Fruit fly (Drosophila melanogaster) whole organism, prepupa: ENCODE data around the gene kek6.

Source experiments
- Blimp-1 ChIP-seq: fragments of 200-800 bp; sonication (Bioruptor generic); optimal IDR thresholded peaks from 3 replicates; lab custom pipeline; 2017; ENCODE audit warnings: missing biosample characterization, missing genetic modification characterization, mild to moderate bottlenecking, moderate library complexity, missing genetic modification reagents
- CG10631 ChIP-seq: fragments of 200-800 bp; sonication (Bioruptor generic); optimal IDR thresholded peaks from 2 replicates; lab custom pipeline; 2016; ENCODE audit warnings: missing biosample characterization, missing genetic modification characterization
- CG11294 ChIP-seq: fragments of 200-800 bp; sonication (Bioruptor generic); IDR thresholded peaks from 2 replicates; pipeline ENCODE4 v1.3.6; 2022; ENCODE audit warnings: missing biosample characterization, missing genetic modification characterization
- CG11762 ChIP-seq: fragments of 200-800 bp; sonication (Bioruptor generic); optimal IDR thresholded peaks from 3 replicates; lab custom pipeline; 2016; ENCODE audit warnings: missing biosample characterization, missing genetic modification characterization; ENCODE audit not compliant: insufficient read depth
- CG11902 ChIP-seq: fragments of 200-800 bp; sonication (Bioruptor generic); optimal IDR thresholded peaks from 3 replicates; lab custom pipeline; 2016; ENCODE audit warnings: missing biosample characterization, missing genetic modification characterization
- CG3032 ChIP-seq: fragments of 200-800 bp; optimal IDR thresholded peaks from 2 replicates; lab custom pipeline; 2019; ENCODE audit warnings: missing biosample characterization, mild to moderate bottlenecking, missing genetic modification characterization, moderate library complexity
- CG31627 ChIP-seq: fragments of 200-800 bp; sonication (Bioruptor generic); optimal IDR thresholded peaks from 3 replicates; lab custom pipeline; 2016; ENCODE audit warnings: missing biosample characterization, missing genetic modification characterization
- CG34406 ChIP-seq: fragments of 200-800 bp; sonication (Bioruptor generic); optimal IDR thresholded peaks from 3 replicates; lab custom pipeline; 2016; ENCODE audit warnings: missing biosample characterization, missing genetic modification characterization
- CG3919 ChIP-seq: fragments of 200-800 bp; sonication (Bioruptor generic); optimal IDR thresholded peaks from 3 replicates; lab custom pipeline; 2016; ENCODE audit warnings: missing biosample characterization, missing genetic modification characterization
- CG6163 ChIP-seq: fragments of 200-800 bp; sonication (Bioruptor generic); IDR thresholded peaks from 3 replicates; pipeline ENCODE4 v1.3.6; 2022; ENCODE audit warnings: missing biosample characterization, missing genetic modification characterization
- CG6276 ChIP-seq: fragments of 200-800 bp; sonication (Bioruptor generic); optimal IDR thresholded peaks from 2 replicates; lab custom pipeline; 2017; ENCODE audit warnings: missing biosample characterization, mild to moderate bottlenecking, missing genetic modification characterization
- CG6792 ChIP-seq: fragments of 200-800 bp; sonication (Bioruptor generic); optimal IDR thresholded peaks from 3 replicates; lab custom pipeline; 2016; ENCODE audit warnings: missing biosample characterization, missing genetic modification characterization
- CG6808 ChIP-seq: fragments of 200-800 bp; sonication (Bioruptor generic); optimal IDR thresholded peaks from 3 replicates; lab custom pipeline; 2017; ENCODE audit warnings: missing biosample characterization, missing genetic modification characterization, mild to moderate bottlenecking, moderate library complexity, missing genetic modification reagents
- CG6854 ChIP-seq: fragments of 200-800 bp; sonication (Bioruptor generic); optimal IDR thresholded peaks from 2 replicates; lab custom pipeline; 2017; ENCODE audit warnings: missing biosample characterization, mild to moderate bottlenecking, missing genetic modification characterization
- CG7368 ChIP-seq: fragments of 200-800 bp; sonication (Bioruptor generic); optimal IDR thresholded peaks from 3 replicates; lab custom pipeline; 2016; ENCODE audit warnings: missing biosample characterization, missing genetic modification characterization
- CG8632 ChIP-seq: fragments of 200-800 bp; sonication (Bioruptor generic); optimal IDR thresholded peaks from 3 replicates; lab custom pipeline; 2016; ENCODE audit warnings: missing biosample characterization, missing genetic modification characterization
- CG9139 ChIP-seq: fragments of 200-800 bp; sonication (Bioruptor generic); optimal IDR thresholded peaks from 3 replicates; lab custom pipeline; 2017; ENCODE audit warnings: missing biosample characterization, mild to moderate bottlenecking, missing genetic modification characterization
- Eip78C ChIP-seq: fragments of 200-800 bp; sonication (Bioruptor generic); peaks from one replicate; lab custom pipeline; 2016; ENCODE audit warnings: missing biosample characterization, missing genetic modification characterization
- Ets96B ChIP-seq: fragments of 200-800 bp; optimal IDR thresholded peaks from 2 replicates; lab custom pipeline; 2019; ENCODE audit warnings: missing biosample characterization, mild to moderate bottlenecking, missing genetic modification characterization, moderate library complexity
- Gug ChIP-seq: fragments of 200-800 bp; sonication (Bioruptor generic); IDR thresholded peaks from 2 replicates; pipeline ENCODE4 v1.3.6; 2022; ENCODE audit warnings: missing biosample characterization, missing genetic modification characterization
- Hr38 ChIP-seq: sonication (Bioruptor generic); optimal IDR thresholded peaks from 2 replicates; lab custom pipeline; 2016; ENCODE audit warnings: missing biosample characterization, missing genetic modification characterization
- Hr39 ChIP-seq: fragments of 200-800 bp; sonication (Bioruptor generic); optimal IDR thresholded peaks from 2 replicates; lab custom pipeline; 2016; ENCODE audit warnings: missing biosample characterization, missing genetic modification characterization
- Hr4 ChIP-seq: fragments of 200-800 bp; sonication (Bioruptor generic); optimal IDR thresholded peaks from 3 replicates; lab custom pipeline; 2016; ENCODE audit warnings: missing biosample characterization, missing genetic modification characterization
- Met ChIP-seq: fragments of 200-800 bp; sonication (Bioruptor generic); optimal IDR thresholded peaks from 3 replicates; lab custom pipeline; 2016; ENCODE audit warnings: missing biosample characterization, missing genetic modification characterization
- Smox ChIP-seq: fragments of 200-800 bp; sonication (Bioruptor generic); optimal IDR thresholded peaks from 3 replicates; lab custom pipeline; 2016; ENCODE audit warnings: missing biosample characterization, missing genetic modification characterization
- Sox102F ChIP-seq: fragments of 200-800 bp; sonication (Bioruptor generic); optimal IDR thresholded peaks from 2 replicates; lab custom pipeline; 2016; ENCODE audit warnings: missing biosample characterization, mild to moderate bottlenecking, missing genetic modification characterization
- Sox14 ChIP-seq: fragments of 200-800 bp; sonication (Bioruptor generic); optimal IDR thresholded peaks from 3 replicates; lab custom pipeline; 2016; ENCODE audit warnings: missing biosample characterization, missing genetic modification characterization
- Sox15 ChIP-seq: fragments of 200-800 bp; sonication (Bioruptor generic); optimal IDR thresholded peaks from 3 replicates; lab custom pipeline; 2016; ENCODE audit warnings: missing biosample characterization, missing genetic modification characterization
- achi ChIP-seq: fragments of 200-800 bp; sonication (Bioruptor generic); optimal IDR thresholded peaks from 3 replicates; lab custom pipeline; 2016; ENCODE audit warnings: missing biosample characterization, missing genetic modification characterization
- acj6 ChIP-seq: fragments of 200-800 bp; sonication (Bioruptor generic); optimal IDR thresholded peaks from 3 replicates; lab custom pipeline; 2016; ENCODE audit warnings: missing biosample characterization, missing genetic modification characterization
- cyc ChIP-seq: fragments of 200-800 bp; sonication (Bioruptor generic); optimal IDR thresholded peaks from 3 replicates; lab custom pipeline; 2016; ENCODE audit warnings: missing biosample characterization, missing genetic modification characterization
- dsx ChIP-seq: fragments of 200-800 bp; optimal IDR thresholded peaks from 3 replicates; lab custom pipeline; 2019; ENCODE audit warnings: missing biosample characterization, mild to moderate bottlenecking, missing genetic modification characterization, moderate library complexity; ENCODE audit not compliant: poor library complexity, severe bottlenecking
- eg ChIP-seq: fragments of 200-800 bp; sonication (Bioruptor generic); IDR thresholded peaks from 3 replicates; pipeline ENCODE4 v1.3.6; 2022; ENCODE audit warnings: missing biosample characterization, missing genetic modification characterization
- esn ChIP-seq: fragments of 200-800 bp; sonication (Bioruptor generic); optimal IDR thresholded peaks from 2 replicates; lab custom pipeline; 2016; ENCODE audit warnings: missing biosample characterization, mild to moderate bottlenecking, missing genetic modification characterization, moderate library complexity
- fd59A ChIP-seq: fragments of 200-800 bp; sonication (Bioruptor generic); optimal IDR thresholded peaks from 2 replicates; lab custom pipeline; 2017; ENCODE audit warnings: missing biosample characterization, mild to moderate bottlenecking, missing genetic modification characterization, missing genetic modification reagents
- fd85E ChIP-seq: fragments of 200-800 bp; sonication (Bioruptor generic); optimal IDR thresholded peaks from 3 replicates; lab custom pipeline; 2016; ENCODE audit warnings: missing biosample characterization, missing genetic modification characterization
- lz ChIP-seq: fragments of 200-800 bp; sonication (Bioruptor generic); optimal IDR thresholded peaks from 3 replicates; lab custom pipeline; 2016; ENCODE audit warnings: missing biosample characterization, missing genetic modification characterization
- pdm3 ChIP-seq: fragments of 200-800 bp; sonication (Bioruptor generic); optimal IDR thresholded peaks from 3 replicates; lab custom pipeline; 2016; ENCODE audit warnings: missing biosample characterization, missing genetic modification characterization
- salr ChIP-seq, 2 experiments: fragments of 200-800 bp; sonication (Bioruptor generic); optimal IDR thresholded peaks; 3 replicates each; lab custom pipeline; 2016 to 2018; ENCODE audit warnings: missing biosample characterization in 2 of 2, missing genetic modification characterization in 2 of 2, mild to moderate bottlenecking in 1 of 2
- spab ChIP-seq: fragments of 200-800 bp; sonication (Bioruptor generic); optimal IDR thresholded peaks from 2 replicates; lab custom pipeline; 2017; ENCODE audit warnings: missing biosample characterization, mild to moderate bottlenecking, missing genetic modification characterization, missing genetic modification reagents
- ss ChIP-seq, 2 experiments: fragments of 200-800 bp; sonication (Bioruptor generic); optimal IDR thresholded peaks; 2 replicates in 1 of 2; 3 replicates in 1 of 2; lab custom pipeline; 2017 to 2018; ENCODE audit warnings: mild to moderate bottlenecking in 2 of 2, missing biosample characterization in 2 of 2, missing genetic modification characterization in 2 of 2, moderate library complexity in 1 of 2
- svp ChIP-seq: fragments of 200-800 bp; sonication (Bioruptor generic); peaks from one replicate; lab custom pipeline; 2016; ENCODE audit warnings: missing biosample characterization, missing genetic modification characterization
- topi ChIP-seq: fragments of 200-800 bp; sonication (Bioruptor generic); optimal IDR thresholded peaks from 3 replicates; lab custom pipeline; 2016; ENCODE audit warnings: missing biosample characterization, missing genetic modification characterization

kek6 gene

DNA sequence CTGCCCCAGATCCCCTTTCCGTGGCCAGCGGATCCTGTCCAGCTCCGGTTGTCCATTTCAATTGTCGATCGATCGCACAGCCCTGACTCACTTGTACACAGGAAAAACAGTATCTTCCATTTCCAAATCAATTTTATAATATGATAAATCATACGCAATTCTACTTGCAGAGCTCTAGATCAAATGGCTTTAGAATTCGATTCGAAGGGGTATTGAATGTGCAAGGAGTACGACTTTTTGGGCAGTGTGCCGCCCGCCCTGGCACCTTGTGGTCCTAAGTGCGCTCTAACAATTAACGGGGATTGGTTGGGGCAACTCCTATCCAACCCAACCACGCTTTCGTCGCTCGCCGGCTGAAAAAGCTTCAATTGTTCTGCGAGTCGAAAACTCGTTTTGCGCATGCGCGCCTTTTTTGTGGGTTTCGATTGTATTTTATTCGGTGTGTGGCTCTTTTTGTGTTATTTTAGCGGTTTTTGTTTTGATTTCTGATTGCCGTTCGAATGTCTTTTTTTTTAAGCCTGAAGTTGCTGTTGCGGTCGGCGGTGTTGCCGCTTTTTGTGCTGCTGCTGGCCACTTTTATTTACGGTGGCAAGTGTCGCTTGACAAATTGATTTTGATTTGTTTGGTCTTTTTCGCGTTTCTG lies 60.3 kb downstream of the kek6 start (continued):
- no peak for TF ChIP-seq Hr38
- TF ChIP-seq CG3032: peak; percentile 34
- peak; percentile 9 for TF ChIP-seq CG9139 (GFP tag; lab: Kevin White, UChicago)
- TF ChIP-seq CG6854 (GFP tag; lab: Kevin White, UChicago): peak; percentile 63
- TF ChIP-seq lz: peak; percentile 77
- peak; percentile 39 for TF ChIP-seq fd59A
- TF ChIP-seq CG8632 (GFP tag; lab: Kevin White, UChicago): peak; percentile 18
- TF ChIP-seq Blimp-1 (GFP tag; lab: Kevin White, UChicago): peak; percentile 39
- peak; percentile 53 to 71 for TF ChIP-seq ss (GFP tag; optimal IDR thresholded peaks at IDR 0.05; lab: Kevin White, UChicago)
- peak; percentile 34 for TF ChIP-seq spab (GFP tag; lab: Kevin White, UChicago)
- TF ChIP-seq Sox102F (GFP tag; lab: Kevin White, UChicago): peak; percentile 79
- peak; percentile 88 for TF ChIP-seq Eip78C (GFP tag; lab: Kevin White, UChicago)
- TF ChIP-seq dsx (GFP tag; lab: Kevin White, UChicago): no peak
- peak; percentile 44 for TF ChIP-seq CG11902 (GFP tag; lab: Kevin White, UChicago)
- peak; percentile 69 for TF ChIP-seq achi (GFP tag; lab: Kevin White, UChicago)
- peak; percentile 76 for TF ChIP-seq CG31627 (GFP tag; lab: Kevin White, UChicago)

DNA sequence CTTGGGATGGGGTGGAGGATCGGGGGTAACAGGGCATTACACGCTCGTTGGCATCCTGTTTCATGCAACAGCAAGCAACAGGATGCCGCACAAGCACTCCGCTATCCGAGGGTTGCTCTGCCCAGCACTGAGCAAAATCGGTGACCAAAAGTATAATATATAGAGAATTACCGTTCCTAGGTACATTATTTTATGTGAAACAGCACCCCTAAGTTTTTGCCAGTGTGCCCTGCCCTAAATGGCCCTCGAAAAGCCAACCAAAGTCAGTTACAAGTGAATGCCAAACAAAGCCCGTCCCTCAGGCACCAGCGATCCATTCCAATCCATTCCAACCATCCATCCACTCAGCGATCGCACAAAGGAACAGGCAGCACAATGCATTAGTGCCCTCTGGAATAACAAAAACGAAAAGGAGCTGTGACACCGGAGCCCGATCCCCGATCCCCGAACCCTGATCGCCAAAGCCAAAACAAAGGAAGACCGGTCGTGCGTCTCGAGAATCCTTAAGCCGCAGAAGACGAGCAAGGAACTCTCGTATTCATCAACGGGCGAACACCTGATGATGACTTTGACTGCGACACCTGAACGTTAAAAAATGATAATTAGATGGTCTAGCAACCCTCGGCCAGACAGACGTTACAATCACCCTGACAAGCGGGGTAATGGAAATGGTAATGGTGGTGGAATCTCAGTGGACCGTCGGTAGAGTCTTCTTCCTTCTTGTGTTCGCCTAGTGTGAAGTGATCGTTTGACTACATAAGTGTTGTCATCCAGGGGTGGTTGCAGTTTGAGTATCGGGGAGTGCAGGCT lies 61.3 kb downstream of the kek6 start:
- peak; percentile 34 for TF ChIP-seq Hr39
- peak; percentile 6 for TF ChIP-seq lz
- TF ChIP-seq Sox14: peak; percentile 24
- no peak for TF ChIP-seq CG9139 (GFP tag; lab: Kevin White, UChicago)
- peak; percentile 9 for TF ChIP-seq topi (GFP tag; lab: Kevin White, UChicago)
- TF ChIP-seq Ets96B (tag; lab: Kevin White, UChicago): no peak
- peak; percentile 1 for TF ChIP-seq Smox (GFP tag; lab: Kevin White, UChicago)
- TF ChIP-seq cyc (GFP tag; lab: Kevin White, UChicago): peak; percentile 15
- TF ChIP-seq CG3032: no peak
- no peak for TF ChIP-seq achi (GFP tag; lab: Kevin White, UChicago)
- peak; percentile 7 for TF ChIP-seq Sox102F (GFP tag; lab: Kevin White, UChicago)
- peak; percentile 17 for TF ChIP-seq Met
- peak; percentile 11 for TF ChIP-seq CG31627 (GFP tag; lab: Kevin White, UChicago)
- no peak for TF ChIP-seq CG6276 (GFP tag; lab: Kevin White, UChicago)
- peak; percentile 64 for TF ChIP-seq svp (GFP tag; lab: Kevin White, UChicago)
- peak; percentile 15 for TF ChIP-seq CG34406 (GFP tag; lab: Kevin White, UChicago)
- TF ChIP-seq Eip78C (GFP tag; lab: Kevin White, UChicago): peak; percentile 45
- no peak for TF ChIP-seq Blimp-1 (GFP tag; lab: Kevin White, UChicago)
- no peak for TF ChIP-seq CG7368
- no peak for TF ChIP-seq fd85E (GFP tag; lab: Kevin White, UChicago)

DNA sequence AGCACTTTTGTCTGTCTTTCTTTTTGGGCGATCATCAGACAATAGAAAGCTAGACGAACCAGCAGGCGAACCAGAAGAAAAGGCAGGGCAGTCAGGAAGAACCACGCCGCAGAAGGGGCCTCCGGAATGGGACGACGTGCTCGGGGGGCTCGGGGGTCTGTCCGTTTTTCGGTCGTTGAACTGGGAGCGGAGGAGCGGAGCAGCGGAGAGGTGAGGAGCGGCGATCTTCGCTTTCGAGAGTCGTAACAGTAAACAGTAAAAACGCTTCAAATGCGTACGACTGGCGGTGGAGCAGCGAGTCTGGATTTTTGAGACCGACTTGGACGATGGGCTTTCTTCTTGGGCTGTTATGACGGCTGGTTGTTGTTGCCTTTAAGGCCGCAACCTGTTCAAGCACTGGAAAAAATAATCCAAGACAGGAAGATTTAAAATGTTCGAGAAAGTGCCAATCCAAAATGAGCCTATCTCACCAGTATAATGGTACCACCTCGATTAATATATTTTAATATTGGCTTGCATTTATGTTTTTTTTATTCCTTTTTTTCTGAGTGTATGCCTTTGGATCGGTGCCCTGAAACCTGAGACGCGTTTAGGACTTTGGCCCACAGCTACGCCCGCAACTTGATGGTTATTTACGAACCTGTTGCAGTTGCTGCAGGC lies 64.9 kb downstream of the kek6 start:
- TF ChIP-seq CG6163 (GFP tag; lab: Robert Waterston, UW): peak; percentile 95
- TF ChIP-seq CG9139 (GFP tag; lab: Kevin White, UChicago): peak; percentile 84
- TF ChIP-seq Hr4 (GFP tag; lab: Kevin White, UChicago): peak; percentile 91
- peak; percentile 93 for TF ChIP-seq CG10631 (GFP tag; lab: Kevin White, UChicago)
- TF ChIP-seq Hr39: peak; percentile 97
- TF ChIP-seq CG6792 (GFP tag; lab: Kevin White, UChicago): peak; percentile 95
- peak; percentile 87 for TF ChIP-seq CG11762 (GFP tag; lab: Kevin White, UChicago)
- TF ChIP-seq CG34406 (GFP tag; lab: Kevin White, UChicago): peak; percentile 94
- peak; percentile 96 for TF ChIP-seq lz
- TF ChIP-seq Gug: peak; percentile 80
- peak; percentile 97 for TF ChIP-seq esn
- peak; percentile 89 for TF ChIP-seq Sox15 (GFP tag; lab: Kevin White, UChicago)
- TF ChIP-seq topi (GFP tag; lab: Kevin White, UChicago): peak; percentile 96
- TF ChIP-seq salr (GFP tag; optimal IDR thresholded peaks at IDR 0.05; lab: Kevin White, UChicago): peak; percentile 83 to 85
- peak; percentile 90 for TF ChIP-seq CG8632 (GFP tag; lab: Kevin White, UChicago)
- TF ChIP-seq CG3919 (GFP tag; lab: Kevin White, UChicago): peak; percentile 96
- TF ChIP-seq eg (GFP tag; lab: Robert Waterston, UW): peak; percentile 87
- peak; percentile 85 for TF ChIP-seq spab (GFP tag; lab: Kevin White, UChicago)
- TF ChIP-seq pdm3 (GFP tag; lab: Kevin White, UChicago): peak; percentile 93
- no peak for TF ChIP-seq Hr38
- TF ChIP-seq CG11294: peak; percentile 62; the same call in 1 of the 2 replicates
- peak; percentile 96 for TF ChIP-seq acj6
- peak; percentile 89 for TF ChIP-seq CG6808 (GFP tag; lab: Kevin White, UChicago)
